Fruit fly (Drosophila melanogaster): ENCODE results near the gene betaGlu.

dm6 chr3R:31724136-31724535 is 47.5 kb downstream of the betaGlu start:
- TF ChIP-seq psq (optimal IDR thresholded peaks at IDR 0.05) (no peak), Sin3A (optimal IDR thresholded peaks at IDR 0.05) (no peak), ttk (optimal IDR thresholded peaks at IDR 0.05) (no peak), h (optimal IDR thresholded peaks at IDR 0.05) (no peak), insv (optimal IDR thresholded peaks at IDR 0.05) (no peak), Myc (optimal IDR thresholded peaks at IDR 0.05) (no peak)
